Worm (Caenorhabditis elegans) whole organism, L1 larva: Measurements from ENCODE around the gene Y45F10C.1.

Source experiments
- blmp-1 ChIP-seq: fragments of 150-350 bp; optimal IDR thresholded peaks from 2 replicates; lab custom pipeline; 2014; ENCODE audit warnings: missing biosample characterization, missing genetic modification characterization
- egl-13 ChIP-seq: sonication (generic microtip); optimal IDR thresholded peaks from 2 replicates; lab custom pipeline; 2016; ENCODE audit warnings: missing genotype, missing genetic modification reagents, missing genetic modification characterization, missing compliant biosample characterization
- ets-5 ChIP-seq: fragments of 200-800 bp; sonication (Bioruptor generic); IDR thresholded peaks from 2 replicates; pipeline ENCODE4 v1.3.6; 2022; ENCODE audit warnings: missing genetic modification characterization, missing compliant biosample characterization
- jun-1 ChIP-seq: fragments of 150-350 bp; optimal IDR thresholded peaks from 2 replicates; lab custom pipeline; 2014; ENCODE audit warnings: missing biosample characterization, missing genetic modification reagents, missing genetic modification characterization
- nhr-19 ChIP-seq: fragments of 200-800 bp; sonication (Bioruptor generic); conservative IDR thresholded peaks from 2 replicates; pipeline ENCODE4 v1.3.6; 2022; ENCODE audit warnings: missing genetic modification characterization, missing compliant biosample characterization
- nhr-90 ChIP-seq: sonication (generic microtip); optimal IDR thresholded peaks from 2 replicates; lab custom pipeline; 2016; ENCODE audit warnings: mild to moderate bottlenecking, missing genetic modification characterization, missing compliant biosample characterization; ENCODE audit not compliant: poor library complexity
- snpc-4 ChIP-seq: fragments of 150-350 bp; optimal IDR thresholded peaks from 2 replicates; lab custom pipeline; 2014; ENCODE audit warnings: missing biosample characterization, missing genetic modification characterization
- sox-4 ChIP-seq: sonication (generic microtip); optimal IDR thresholded peaks from 2 replicates; lab custom pipeline; 2016; ENCODE audit warnings: missing genetic modification characterization, missing compliant biosample characterization
- tbx-2 ChIP-seq: sonication (generic microtip); optimal IDR thresholded peaks from 2 replicates; lab custom pipeline; 2016; ENCODE audit warnings: missing genetic modification characterization, missing compliant biosample characterization
- unc-62 ChIP-seq: fragments of 150-350 bp; optimal IDR thresholded peaks from 2 replicates; lab custom pipeline; 2014; ENCODE audit warnings: missing biosample characterization, missing genetic modification reagents, missing genetic modification characterization

DNA sequence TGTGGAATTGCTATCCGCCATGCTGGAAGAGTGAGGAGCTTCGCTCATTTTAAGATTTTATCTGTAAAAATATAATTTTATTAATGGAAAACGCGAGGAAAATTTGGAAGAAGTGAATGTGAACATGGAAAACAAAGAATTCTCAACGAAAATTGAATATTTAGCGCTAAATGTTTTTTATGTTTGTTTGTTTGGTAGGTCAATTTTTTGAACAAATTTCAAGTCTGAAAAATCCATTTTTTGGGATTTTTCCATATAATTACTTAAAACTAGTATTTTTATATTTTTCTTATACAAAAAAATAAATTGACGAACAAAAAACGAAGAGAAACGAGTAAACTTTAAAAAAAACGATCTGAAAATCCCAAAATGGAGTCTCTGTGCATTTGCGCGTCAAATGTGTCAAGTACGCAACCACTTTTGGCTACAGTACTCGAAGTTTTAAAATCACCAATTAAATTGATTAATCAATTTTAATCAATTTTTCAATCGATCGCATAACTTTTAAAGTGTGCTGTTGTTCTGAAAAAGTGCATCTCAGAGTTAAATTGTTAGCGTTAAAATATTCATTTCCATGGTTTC, 7.6 kb upstream of the Y45F10C.1 start, which contains the start of gene fbxa-215:
- no peak for TF ChIP-seq nhr-90
- no peak for TF ChIP-seq unc-62
- TF ChIP-seq egl-13 (tag; lab: Kevin White, UChicago): no peak
- TF ChIP-seq sox-4 (tag; lab: Kevin White, UChicago): no peak
- TF ChIP-seq nhr-19 (GFP tag; lab: Robert Waterston, UW): no peak
- TF ChIP-seq snpc-4 (tag; lab: Kevin White, UChicago): no peak
- no peak for TF ChIP-seq blmp-1 (tag; lab: Kevin White, UChicago)
- TF ChIP-seq ets-5 (GFP tag; lab: Robert Waterston, UW): no peak
- no peak for TF ChIP-seq tbx-2 (tag; lab: Kevin White, UChicago)
- TF ChIP-seq jun-1 (tag; lab: Kevin White, UChicago): no peak
